Fruit fly (Drosophila melanogaster): Measurements from ENCODE around the gene CG16824.

- TF ChIP-seq CG7101 (tag; optimal IDR thresholded peaks at IDR 0.05), result peak; percentile 75
- TF ChIP-seq Hr96 (GFP tag; optimal IDR thresholded peaks at IDR 0.05), result no peak
- no peak for TF ChIP-seq CG5204 (GFP tag; optimal IDR thresholded peaks at IDR 0.05)
- peak; percentile 62 for TF ChIP-seq Mnt (GFP tag; optimal IDR thresholded peaks at IDR 0.05)
- TF ChIP-seq CG11617 (GFP tag; optimal IDR thresholded peaks at IDR 0.05), result peak; percentile 82
- TF ChIP-seq pad (GFP tag; optimal IDR thresholded peaks at IDR 0.05), result no peak
- peak; percentile 26 for TF ChIP-seq tj (GFP tag; optimal IDR thresholded peaks at IDR 0.05)
- peak; percentile 93 for TF ChIP-seq kay (GFP tag; ENCODE audit: borderline replicate concordance)
- no peak for TF ChIP-seq toe (GFP tag; optimal IDR thresholded peaks at IDR 0.05)
- TF ChIP-seq CG7045 (GFP tag; optimal IDR thresholded peaks at IDR 0.05), result peak; percentile 85
- peak; percentile 91 for TF ChIP-seq CG33017 (tag; optimal IDR thresholded peaks at IDR 0.05)
- TF ChIP-seq Crg-1 (GFP tag; optimal IDR thresholded peaks at IDR 0.05), result peak; percentile 61
- no peak for TF ChIP-seq cnc (optimal IDR thresholded peaks at IDR 0.05)
- TF ChIP-seq bab1 (GFP tag; optimal IDR thresholded peaks at IDR 0.05), result no peak
These were observed 2.3 kb upstream of the CG16824 start for dm6 chr2L:13290276-13291065.

All from whole organism, adult.